Fruit fly (Drosophila melanogaster) whole organism, larva: ENCODE measurements around the gene CG1640.

Source experiments
- noc ChIP-seq: fragments of 200-800 bp; sonication (Bioruptor generic); optimal IDR thresholded peaks from 3 replicates; lab custom pipeline; 2019; ENCODE audit warnings: missing biosample characterization, mild to moderate bottlenecking, missing genetic modification characterization, moderate library complexity

The CG1640 gene

DNA sequence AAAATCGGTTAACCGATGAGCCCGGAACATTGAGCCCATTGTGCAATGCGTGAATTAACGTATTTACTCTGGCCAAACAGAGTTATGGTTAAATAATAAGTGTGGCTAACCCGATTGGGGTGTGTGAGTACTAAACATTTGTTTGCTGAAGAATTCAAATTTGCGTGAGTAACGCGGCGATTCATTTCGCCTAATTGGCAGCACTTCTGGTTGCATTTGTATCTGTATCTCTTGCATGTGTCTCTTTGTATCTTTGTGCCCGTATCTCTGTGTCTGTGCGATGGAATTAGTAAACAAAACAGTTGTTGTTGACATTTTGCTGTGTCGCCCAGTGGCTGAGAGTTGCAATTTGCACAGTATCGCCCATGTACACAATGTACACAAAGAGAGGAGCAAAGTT lies 40.5 kb downstream of the CG1640 start:
- no peak for TF ChIP-seq noc

DNA sequence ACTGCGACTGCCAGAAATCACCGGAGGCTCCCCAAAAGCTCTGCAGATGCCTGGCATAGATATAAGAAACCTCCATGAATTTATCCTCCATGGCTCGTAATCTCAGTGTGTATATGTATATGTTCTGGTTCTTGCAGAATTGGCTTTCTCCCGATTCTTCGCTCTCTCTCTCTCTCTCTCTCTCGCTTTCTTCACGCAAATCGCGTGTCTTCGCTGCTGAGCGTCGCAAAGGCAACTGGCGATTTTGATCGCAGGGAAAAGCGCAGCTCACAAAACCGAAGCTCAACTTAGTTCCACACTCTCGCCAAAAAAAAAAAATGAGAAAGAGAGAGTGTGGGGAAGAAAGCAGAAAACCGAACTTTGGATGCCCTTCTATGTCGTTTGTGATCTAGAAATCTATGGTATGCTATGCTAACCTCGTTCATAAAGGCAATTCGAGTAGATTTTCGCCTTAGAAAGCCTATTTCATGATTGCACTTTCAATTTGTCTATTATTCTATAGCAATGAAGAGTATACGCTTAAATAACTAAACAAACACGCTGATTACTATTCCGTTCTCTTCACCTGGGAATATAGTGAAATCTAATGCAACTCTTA lies 41.1 kb downstream of the CG1640 start:
- no peak for TF ChIP-seq noc

DNA sequence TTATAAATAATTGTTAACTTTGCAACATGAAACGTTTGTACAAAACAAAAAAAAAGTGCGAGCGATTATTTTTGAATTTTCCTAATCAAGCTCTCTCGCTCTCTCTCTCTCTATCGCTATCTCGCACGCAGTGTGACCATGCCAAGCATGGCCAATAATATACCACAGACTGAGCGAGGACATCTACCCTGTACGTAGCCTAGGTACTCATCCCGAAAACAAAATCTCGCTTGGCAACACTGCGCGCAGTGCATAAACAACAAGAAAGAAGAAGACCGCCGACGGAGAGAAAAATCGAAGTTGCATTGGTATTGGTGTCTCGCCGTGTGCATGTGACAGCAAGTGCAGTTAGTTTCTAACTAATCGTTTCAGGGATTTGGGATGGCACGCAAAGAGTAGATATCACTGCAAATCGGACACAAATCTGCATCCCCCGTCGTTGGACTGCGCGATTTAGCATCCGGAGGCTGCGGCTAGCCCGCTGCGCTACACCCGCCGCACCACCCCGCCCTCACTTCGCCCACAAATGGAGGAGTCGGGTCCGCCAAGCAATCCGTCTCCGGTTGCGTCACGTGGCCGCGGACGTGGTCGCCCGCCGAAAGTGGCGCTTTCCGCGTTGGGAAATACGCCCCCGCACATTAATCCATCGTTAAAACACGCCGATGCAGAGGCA lies 42.7 kb downstream of the CG1640 start, which contains the start of the genes CG1998 and Set2:
CG1998 (minus strand) TSS at position 134 of the 673 bp plus-strand sequence.
Set2 (plus strand) TSS at position 302 of the 673 bp plus-strand sequence.
- no peak for TF ChIP-seq noc

DNA sequence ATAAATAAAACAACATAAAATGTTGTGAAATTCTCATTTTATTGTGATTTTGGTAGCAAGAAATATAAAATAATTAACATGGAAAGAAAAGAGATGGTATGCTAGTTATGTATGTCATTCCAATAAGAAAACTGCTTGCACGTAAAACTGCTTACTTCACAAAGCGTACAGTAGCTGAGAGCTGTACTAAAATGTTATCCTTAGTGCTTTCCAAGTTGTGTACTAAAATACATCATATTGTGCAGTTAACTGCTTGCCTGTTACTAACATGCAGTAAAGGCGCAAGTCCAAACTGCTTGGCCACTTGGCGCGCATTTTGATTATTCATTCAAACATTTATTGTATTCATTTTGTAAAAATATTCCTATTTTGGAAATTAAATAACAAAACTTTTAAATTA lies 50.7 kb downstream of the CG1640 start:
- TF ChIP-seq noc = no peak
